Fruit fly (Drosophila melanogaster) whole organism, embryonic: ENCODE results near the gene meigo.

ENCODE experiments used
- Ada2b ChIP-seq: fragments of 200-800 bp; sonication (Bioruptor generic); IDR thresholded peaks from 2 replicates; pipeline ENCODE4 v1.3.6; 2022; ENCODE audit warnings: missing biosample characterization, missing genetic modification characterization
- Antp ChIP-seq: fragments of 200-800 bp; sonication (Bioruptor generic); optimal IDR thresholded peaks from 3 replicates; lab custom pipeline; 2016; ENCODE audit warnings: missing biosample characterization, missing genetic modification characterization
- Atf-2 ChIP-seq: fragments of 200-800 bp; sonication (Bioruptor generic); optimal IDR thresholded peaks from 2 replicates; lab custom pipeline; 2016; ENCODE audit warnings: missing biosample characterization, missing genetic modification characterization
- Atf3 ChIP-seq: fragments of 200-800 bp; sonication (Bioruptor generic); optimal IDR thresholded peaks from 3 replicates; lab custom pipeline; 2016; ENCODE audit warnings: missing biosample characterization, missing genetic modification characterization
- BEAF-32 ChIP-seq: fragments of 200-800 bp; sonication (Bioruptor generic); optimal IDR thresholded peaks from 3 replicates; lab custom pipeline; 2017; ENCODE audit warnings: missing biosample characterization, missing genetic modification characterization, mild to moderate bottlenecking, moderate library complexity, missing genetic modification reagents
- CG10366 ChIP-seq: fragments of 200-800 bp; sonication (Bioruptor generic); IDR thresholded peaks from 2 replicates; pipeline ENCODE4 v1.3.6; 2022; ENCODE audit warnings: missing biosample characterization, missing genetic modification characterization
- CG11085 ChIP-seq: fragments of 200-800 bp; sonication (Bioruptor generic); IDR thresholded peaks from 2 replicates; pipeline ENCODE4 v1.3.6; 2022; ENCODE audit warnings: missing biosample characterization, missing genetic modification characterization
- CG12155 ChIP-seq: fragments of 200-800 bp; sonication (Bioruptor generic); optimal IDR thresholded peaks from 3 replicates; lab custom pipeline; 2016; ENCODE audit warnings: missing biosample characterization, missing genetic modification characterization
- CG13287 ChIP-seq: fragments of 200-800 bp; sonication (Bioruptor generic); IDR thresholded peaks from 2 replicates; pipeline ENCODE4 v1.3.6; 2022; ENCODE audit warnings: missing biosample characterization, missing genetic modification characterization; ENCODE audit not compliant: partially characterized antibody
- CG1529 ChIP-seq: fragments of 200-800 bp; sonication (Bioruptor generic); optimal IDR thresholded peaks from 3 replicates; lab custom pipeline; 2018; ENCODE audit warnings: missing biosample characterization, missing genetic modification characterization
- CG1792 ChIP-seq: fragments of 200-800 bp; sonication (Bioruptor generic); optimal IDR thresholded peaks from 2 replicates; lab custom pipeline; 2016; ENCODE audit warnings: missing biosample characterization, missing genetic modification characterization
- CG18619 ChIP-seq: fragments of 200-800 bp; sonication (Bioruptor generic); optimal IDR thresholded peaks from 3 replicates; lab custom pipeline; 2017; ENCODE audit warnings: missing biosample characterization, mild to moderate bottlenecking, missing genetic modification characterization
- CG2116 ChIP-seq: fragments of 200-800 bp; sonication (Bioruptor generic); optimal IDR thresholded peaks from 3 replicates; lab custom pipeline; 2018; ENCODE audit warnings: missing biosample characterization, mild to moderate bottlenecking, missing genetic modification characterization
- CG34376 ChIP-seq: fragments of 200-800 bp; sonication (Bioruptor generic); optimal IDR thresholded peaks from 2 replicates; lab custom pipeline; 2018; ENCODE audit warnings: missing biosample characterization, mild to moderate bottlenecking, missing genetic modification characterization
- CG3847 ChIP-seq: fragments of 200-800 bp; sonication (Bioruptor generic); IDR thresholded peaks from 2 replicates; pipeline ENCODE4 v1.3.6; 2022; ENCODE audit warnings: missing biosample characterization, missing genetic modification characterization
- CG4360 ChIP-seq: fragments of 200-800 bp; sonication (Bioruptor generic); IDR thresholded peaks from 2 replicates; pipeline ENCODE4 v1.3.6; 2022; ENCODE audit warnings: missing biosample characterization, missing genetic modification characterization
- CG6765 ChIP-seq: fragments of 200-800 bp; sonication (Bioruptor generic); optimal IDR thresholded peaks from 3 replicates; lab custom pipeline; 2017; ENCODE audit warnings: missing biosample characterization, mild to moderate bottlenecking, missing genetic modification characterization
- CG6813 ChIP-seq: fragments of 200-800 bp; sonication (Bioruptor generic); optimal IDR thresholded peaks from 2 replicates; lab custom pipeline; 2017; ENCODE audit warnings: missing biosample characterization, missing genetic modification characterization, mild to moderate bottlenecking, moderate library complexity, missing genetic modification reagents
- CG8765 ChIP-seq: fragments of 200-800 bp; sonication (Bioruptor generic); IDR thresholded peaks from 2 replicates; pipeline ENCODE4 v1.3.6; 2022; ENCODE audit warnings: missing biosample characterization, missing genetic modification characterization
- CG9215 ChIP-seq: fragments of 200-800 bp; sonication (Bioruptor generic); IDR thresholded peaks from 2 replicates; pipeline ENCODE4 v1.3.6; 2022; ENCODE audit warnings: missing biosample characterization, missing genetic modification characterization
- CTCF ChIP-seq: fragments of 200-800 bp; sonication (Bioruptor generic); optimal IDR thresholded peaks from 2 replicates; lab custom pipeline; 2017; ENCODE audit warnings: missing biosample characterization, mild to moderate bottlenecking, missing genetic modification characterization, moderate library complexity
- H15 ChIP-seq: fragments of 200-800 bp; sonication (Bioruptor generic); IDR thresholded peaks from 3 replicates; pipeline ENCODE4 v1.3.6; 2022; ENCODE audit warnings: missing biosample characterization, missing genetic modification characterization
- Hr3 ChIP-seq: fragments of 200-800 bp; sonication (Bioruptor generic); optimal IDR thresholded peaks from 3 replicates; lab custom pipeline; 2016; ENCODE audit warnings: missing biosample characterization, missing genetic modification characterization
- Lhr ChIP-seq: fragments of 200-800 bp; sonication (Bioruptor generic); optimal IDR thresholded peaks from 3 replicates; lab custom pipeline; 2017; ENCODE audit warnings: mild to moderate bottlenecking, missing biosample characterization, missing genetic modification reagents, missing genetic modification characterization
- Usf ChIP-seq: fragments of 200-800 bp; sonication (Bioruptor generic); optimal IDR thresholded peaks from 2 replicates; lab custom pipeline; 2017; ENCODE audit warnings: missing genotype, missing biosample characterization, missing genetic modification characterization
- YL-1 ChIP-seq: fragments of 200-800 bp; sonication (Bioruptor generic); optimal IDR thresholded peaks from 3 replicates; lab custom pipeline; 2017; ENCODE audit warnings: missing biosample characterization, mild to moderate bottlenecking, missing genetic modification characterization
- ap ChIP-seq: fragments of 200-800 bp; sonication (Bioruptor generic); IDR thresholded peaks from 2 replicates; pipeline ENCODE4 v1.3.6; 2022; ENCODE audit warnings: missing biosample characterization, missing genetic modification characterization
- btn ChIP-seq: fragments of 200-800 bp; sonication (Bioruptor generic); optimal IDR thresholded peaks from 2 replicates; lab custom pipeline; 2016; ENCODE audit warnings: missing biosample characterization, missing genetic modification characterization
- ci ChIP-seq: fragments of 200-800 bp; sonication (Bioruptor generic); IDR thresholded peaks from 3 replicates; pipeline ENCODE4 v1.3.6; 2022; ENCODE audit warnings: missing biosample characterization, missing genetic modification characterization
- corto ChIP-seq: fragments of 200-800 bp; sonication (Bioruptor generic); optimal IDR thresholded peaks from 2 replicates; lab custom pipeline; 2016; ENCODE audit warnings: missing biosample characterization, mild to moderate bottlenecking, missing genetic modification characterization, moderate library complexity
- crol ChIP-seq: fragments of 200-800 bp; sonication (Bioruptor generic); IDR thresholded peaks from 2 replicates; pipeline ENCODE4 v1.3.6; 2022; ENCODE audit warnings: missing biosample characterization, missing genetic modification characterization
- dm ChIP-seq: fragments of 200-800 bp; sonication (Bioruptor generic); optimal IDR thresholded peaks from 3 replicates; lab custom pipeline; 2016; ENCODE audit warnings: missing biosample characterization, missing genetic modification characterization
- dmrt99B ChIP-seq: fragments of 200-800 bp; sonication (Bioruptor generic); optimal IDR thresholded peaks from 2 replicates; lab custom pipeline; 2018; ENCODE audit warnings: missing biosample characterization, mild to moderate bottlenecking, missing genetic modification characterization, moderate library complexity
- dpn ChIP-seq, 2 experiments: fragments of 200-800 bp; sonication (Bioruptor generic); optimal IDR thresholded peaks; 3 replicates each; lab custom pipeline; 2016; ENCODE audit warnings: missing biosample characterization in 2 of 2, missing genetic modification characterization in 2 of 2
- eyg ChIP-seq: fragments of 200-800 bp; sonication (Bioruptor generic); optimal IDR thresholded peaks from 3 replicates; lab custom pipeline; 2016; ENCODE audit warnings: missing biosample characterization, missing genetic modification characterization
- fd102C ChIP-seq: fragments of 200-800 bp; sonication (Bioruptor generic); optimal IDR thresholded peaks from 2 replicates; lab custom pipeline; 2018; ENCODE audit warnings: missing biosample characterization, mild to moderate bottlenecking, missing genetic modification characterization, moderate library complexity
- gfzf ChIP-seq: fragments of 200-800 bp; sonication (Bioruptor generic); optimal IDR thresholded peaks from 2 replicates; lab custom pipeline; 2016; ENCODE audit warnings: missing biosample characterization, mild to moderate bottlenecking, missing genetic modification characterization, moderate library complexity
- gsb ChIP-seq: fragments of 200-800 bp; sonication (Bioruptor generic); IDR thresholded peaks from 2 replicates; pipeline ENCODE4 v1.3.6; 2022; ENCODE audit warnings: missing biosample characterization, missing genetic modification characterization
- gsb-n ChIP-seq: fragments of 200-800 bp; sonication (Bioruptor generic); optimal IDR thresholded peaks from 3 replicates; lab custom pipeline; 2018; ENCODE audit warnings: missing biosample characterization, mild to moderate bottlenecking, missing genetic modification characterization
- gt ChIP-seq: fragments of 200-800 bp; sonication (Bioruptor generic); IDR thresholded peaks from 2 replicates; pipeline ENCODE4 v1.3.6; 2022; ENCODE audit warnings: missing biosample characterization, missing genetic modification characterization
- hb ChIP-seq: fragments of 200-800 bp; sonication (Bioruptor generic); IDR thresholded peaks from 3 replicates; pipeline ENCODE4 v1.3.6; 2022; ENCODE audit warnings: missing biosample characterization, missing genetic modification characterization; ENCODE audit not compliant: partially characterized antibody
- inv ChIP-seq: fragments of 200-800 bp; sonication (Bioruptor generic); IDR thresholded peaks from 2 replicates; pipeline ENCODE4 v1.3.6; 2022; ENCODE audit warnings: missing biosample characterization, missing genetic modification characterization; ENCODE audit not compliant: partially characterized antibody
- org-1 ChIP-seq: fragments of 200-800 bp; sonication (Bioruptor generic); optimal IDR thresholded peaks from 2 replicates; lab custom pipeline; 2017; ENCODE audit warnings: missing biosample characterization, missing genetic modification characterization
- pb ChIP-seq: fragments of 200-800 bp; sonication (Bioruptor generic); optimal IDR thresholded peaks from 3 replicates; lab custom pipeline; 2016; ENCODE audit warnings: missing biosample characterization, missing genetic modification characterization
- peb ChIP-seq: fragments of 200-800 bp; sonication (Bioruptor generic); IDR thresholded peaks from 2 replicates; pipeline ENCODE4 v1.3.6; 2022; ENCODE audit warnings: missing biosample characterization, missing genetic modification characterization
- so ChIP-seq: fragments of 200-800 bp; sonication (Bioruptor generic); IDR thresholded peaks from 3 replicates; pipeline ENCODE4 v1.3.6; 2022; ENCODE audit warnings: missing biosample characterization, missing genetic modification characterization
- ssp ChIP-seq: fragments of 200-800 bp; sonication (Bioruptor generic); IDR thresholded peaks from 2 replicates; pipeline ENCODE4 v1.3.6; 2022; ENCODE audit warnings: missing biosample characterization, missing genetic modification characterization
- stc ChIP-seq: fragments of 200-800 bp; sonication (Bioruptor generic); IDR thresholded peaks from 2 replicates; pipeline ENCODE4 v1.3.6; 2022; ENCODE audit warnings: missing biosample characterization, missing genetic modification characterization
- unpg ChIP-seq: fragments of 200-800 bp; sonication (Bioruptor generic); optimal IDR thresholded peaks from 3 replicates; lab custom pipeline; 2018; ENCODE audit warnings: missing biosample characterization, mild to moderate bottlenecking, missing genetic modification characterization, moderate library complexity
- zfh1 ChIP-seq: fragments of 200-800 bp; sonication (Bioruptor generic); IDR thresholded peaks from 3 replicates; pipeline ENCODE4 v1.3.6; 2022; ENCODE audit warnings: missing biosample characterization, missing genetic modification characterization

Gene meigo

dm6 chr3R:21184373-21185132 is 46.5 kb downstream of the meigo start (continued):
- peak; percentile 35; the same call in 1 of the 2 replicates for TF ChIP-seq CG9215
- TF ChIP-seq H15 (GFP tag; lab: Robert Waterston, UW) = peak; percentile 73
- peak; percentile 27 for TF ChIP-seq org-1 (GFP tag; lab: Kevin White, UChicago)
- peak; percentile 30 for TF ChIP-seq Atf-2 (GFP tag; lab: Kevin White, UChicago)
- peak; percentile 37 for TF ChIP-seq YL-1
- peak; percentile 12 for TF ChIP-seq gsb-n (tag; lab: Kevin White, UChicago)
- peak; percentile 74 for TF ChIP-seq pb (GFP tag; lab: Kevin White, UChicago)
- TF ChIP-seq fd102C = peak; percentile 25
- TF ChIP-seq dpn (GFP tag; optimal IDR thresholded peaks at IDR 0.05; lab: Kevin White, UChicago) = peak; percentile 78 to 79
- peak; percentile 97 for TF ChIP-seq CTCF (GFP tag; lab: Kevin White, UChicago)
- TF ChIP-seq CG6765 (GFP tag; lab: Kevin White, UChicago) = peak; percentile 74
- TF ChIP-seq CG13287 (GFP tag; lab: Robert Waterston, UW) = peak; percentile 41; the same call in 1 of the 2 replicates
- TF ChIP-seq CG12155 (GFP tag; lab: Kevin White, UChicago) = peak; percentile 30
- TF ChIP-seq zfh1 (GFP tag; lab: Robert Waterston, UW) = peak; percentile 76
- TF ChIP-seq CG6813 (GFP tag; lab: Kevin White, UChicago) = peak; percentile 0
- 0 out of 2 replicates have a peak, but pooled peaks have one; percentile 44 for TF ChIP-seq stc (GFP tag; lab: Robert Waterston, UW)
- TF ChIP-seq ap (GFP tag; lab: Robert Waterston, UW) = no peak; the same call in 1 of the 2 replicates
- TF ChIP-seq CG10366 (GFP tag; lab: Robert Waterston, UW) = peak; percentile 61
- TF ChIP-seq btn (GFP tag; lab: Kevin White, UChicago) = peak; percentile 53
- peak; percentile 1 for TF ChIP-seq gfzf (GFP tag; lab: Kevin White, UChicago)
- TF ChIP-seq peb (GFP tag; lab: Robert Waterston, UW) = no peak
- peak; percentile 37 for TF ChIP-seq CG2116 (GFP tag; lab: Kevin White, UChicago)
- no peak for TF ChIP-seq CG4360 (GFP tag; lab: Robert Waterston, UW)
- peak; percentile 83 for TF ChIP-seq CG34376 (GFP tag; lab: Kevin White, UChicago)
- TF ChIP-seq dmrt99B (tag; lab: Kevin White, UChicago) = peak; percentile 62
- TF ChIP-seq CG3847 (GFP tag; lab: Robert Waterston, UW) = peak; percentile 70
- TF ChIP-seq Usf (GFP tag; lab: Kevin White, UChicago) = peak; percentile 37
- peak; percentile 49 for TF ChIP-seq eyg (GFP tag; lab: Kevin White, UChicago)
- peak; percentile 67 for TF ChIP-seq unpg (GFP tag; lab: Kevin White, UChicago)
- peak; percentile 44 for TF ChIP-seq Ada2b (GFP tag; lab: Robert Waterston, UW)
- no peak for TF ChIP-seq hb
- TF ChIP-seq CG8765 (GFP tag; lab: Robert Waterston, UW) = peak; percentile 69
- no peak; the same call in 1 of the 2 replicates for TF ChIP-seq inv (GFP tag; lab: Robert Waterston, UW)
- TF ChIP-seq ssp (GFP tag; lab: Robert Waterston, UW) = peak; percentile 43
- TF ChIP-seq crol = no peak
- peak; percentile 89 for TF ChIP-seq ci (GFP tag; lab: Robert Waterston, UW)
- TF ChIP-seq CG18619 (GFP tag; lab: Kevin White, UChicago) = peak; percentile 81
- TF ChIP-seq Antp (GFP tag; lab: Kevin White, UChicago) = peak; percentile 72
- TF ChIP-seq corto (GFP tag; lab: Kevin White, UChicago) = no peak
- peak; percentile 50; the same call in 1 of the 2 replicates for TF ChIP-seq gsb (GFP tag; lab: Robert Waterston, UW)
- peak; percentile 68 for TF ChIP-seq Atf3 (GFP tag; lab: Kevin White, UChicago)
- peak; percentile 66 for TF ChIP-seq CG1529 (GFP tag; lab: Kevin White, UChicago)
- peak; percentile 25 for TF ChIP-seq BEAF-32 (GFP tag; lab: Kevin White, UChicago)
- peak; percentile 54 for TF ChIP-seq CG1792 (GFP tag; lab: Kevin White, UChicago)
- peak; percentile 66 for TF ChIP-seq dm (GFP tag; lab: Kevin White, UChicago)
- peak; percentile 63; the same call in 1 of the 2 replicates for TF ChIP-seq CG11085 (GFP tag; lab: Robert Waterston, UW)
- peak; percentile 87 for TF ChIP-seq Lhr (GFP tag; lab: Kevin White, UChicago)
- TF ChIP-seq so (GFP tag; lab: Robert Waterston, UW) = peak; percentile 79; the same call in 2 of the 3 replicates
- TF ChIP-seq Hr3 (GFP tag; lab: Kevin White, UChicago) = peak; percentile 77
- 0 out of 2 replicates have a peak, but pooled peaks have one; percentile 45 for TF ChIP-seq gt (GFP tag; lab: Robert Waterston, UW)
